Worm (Caenorhabditis elegans) whole organism, L2 larva: ENCODE results near the gene acl-14.

Experiments used
- blmp-1 ChIP-seq: sonication (generic microtip); optimal IDR thresholded peaks from 2 replicates; lab custom pipeline; 2017; ENCODE audit warnings: missing genetic modification characterization, mild to moderate bottlenecking, missing compliant biosample characterization, antibody characterized with exemption, moderate library complexity; ENCODE audit not compliant: insufficient read depth
- elt-1 ChIP-seq: fragments of 150-350 bp; optimal IDR thresholded peaks from 2 replicates; lab custom pipeline; 2014; ENCODE audit warnings: missing biosample characterization, missing genetic modification characterization
- lsy-2 ChIP-seq, 2 experiments: fragments of 150-350 bp in 1 of 2; sonication (generic microtip) in 1 of 2; optimal IDR thresholded peaks; 2 replicates each; lab custom pipeline; 2014 to 2017; ENCODE audit warnings: missing biosample characterization in 2 of 2, missing genetic modification characterization in 2 of 2
- nhr-21 ChIP-seq: fragments of 150-350 bp; optimal IDR thresholded peaks from 2 replicates; lab custom pipeline; 2014; ENCODE audit warnings: missing biosample characterization, missing genetic modification characterization
- nhr-237 ChIP-seq: fragments of 150-350 bp; optimal IDR thresholded peaks from 2 replicates; lab custom pipeline; 2014; ENCODE audit warnings: missing biosample characterization, missing genetic modification characterization
- nhr-25 ChIP-seq: fragments of 150-350 bp; sonication (generic microtip); optimal IDR thresholded peaks from 3 replicates; lab custom pipeline; 2014; ENCODE audit warnings: missing biosample characterization, missing genetic modification characterization
- nhr-77 ChIP-seq: fragments of 150-350 bp; optimal IDR thresholded peaks from 2 replicates; lab custom pipeline; 2014; ENCODE audit warnings: missing biosample characterization, missing genetic modification characterization
- skn-1 ChIP-seq: sonication (generic microtip); optimal IDR thresholded peaks from 2 replicates; lab custom pipeline; 2017; ENCODE audit warnings: missing biosample characterization, missing genetic modification characterization
- sma-9 ChIP-seq, 2 experiments: fragments of 150-350 bp in 1 of 2; sonication (generic microtip) in 1 of 2; optimal IDR thresholded peaks; 2 replicates each; lab custom pipeline; 2014 to 2016; ENCODE audit warnings: missing genetic modification characterization in 2 of 2, mild to moderate bottlenecking in 1 of 2, missing biosample characterization in 1 of 2, missing compliant biosample characterization in 1 of 2, missing genetic modification reagents in 1 of 2, moderate library complexity in 1 of 2
- snpc-4 ChIP-seq: fragments of 150-350 bp; optimal IDR thresholded peaks from 2 replicates; lab custom pipeline; 2014; ENCODE audit warnings: missing biosample characterization, missing genetic modification characterization
- unc-62 ChIP-seq: fragments of 150-350 bp; optimal IDR thresholded peaks from 2 replicates; lab custom pipeline; 2014; ENCODE audit warnings: missing biosample characterization, missing genetic modification reagents, missing genetic modification characterization

DNA sequence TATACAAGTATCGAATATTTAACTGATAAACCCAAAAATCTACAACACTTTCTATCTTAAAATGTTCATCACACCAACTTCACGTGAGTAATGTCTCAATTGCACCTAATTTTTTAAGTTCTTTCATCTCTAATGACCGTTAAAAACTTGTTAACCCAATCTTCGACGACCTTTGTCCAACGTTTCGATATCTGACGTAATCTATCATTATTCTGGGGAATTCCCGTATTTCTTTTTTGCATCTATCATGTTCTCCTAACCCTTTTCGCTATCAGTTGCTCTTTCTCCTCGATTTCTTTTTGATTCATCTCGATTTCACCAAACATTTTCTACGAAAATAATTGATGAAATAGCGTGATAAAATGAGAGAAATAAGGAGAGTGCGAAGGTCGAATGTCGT, 5.7 kb downstream of the acl-14 start:
- no peak for TF ChIP-seq nhr-237 (tag; lab: Kevin White, UChicago)
- no peak for TF ChIP-seq snpc-4
- no peak for TF ChIP-seq unc-62 (GFP tag; lab: Kevin White, UChicago)
- peak; percentile 63 for TF ChIP-seq nhr-21
- TF ChIP-seq sma-9 (GFP tag; optimal IDR thresholded peaks at IDR 0.05; lab: Kevin White, UChicago): peak; percentile 68
- TF ChIP-seq sma-9 (tag; optimal IDR thresholded peaks at IDR 0.05; lab: Kevin White, UChicago): no peak
- no peak for TF ChIP-seq nhr-77 (tag; lab: Kevin White, UChicago)
- TF ChIP-seq elt-1 (tag; lab: Kevin White, UChicago): no peak
- TF ChIP-seq blmp-1 (tag; lab: Kevin White, UChicago): peak; percentile 48
- TF ChIP-seq lsy-2 (tag; optimal IDR thresholded peaks at IDR 0.05; lab: Kevin White, UChicago): peak in 1 of 2 experiments; percentile 27
- no peak for TF ChIP-seq skn-1 (tag; lab: Kevin White, UChicago)
- peak; percentile 54 for TF ChIP-seq nhr-25 (tag; lab: Kevin White, UChicago)
